Fruit fly (Drosophila melanogaster): ENCODE data around the gene CG9981.

CG9981 gene

DNA sequence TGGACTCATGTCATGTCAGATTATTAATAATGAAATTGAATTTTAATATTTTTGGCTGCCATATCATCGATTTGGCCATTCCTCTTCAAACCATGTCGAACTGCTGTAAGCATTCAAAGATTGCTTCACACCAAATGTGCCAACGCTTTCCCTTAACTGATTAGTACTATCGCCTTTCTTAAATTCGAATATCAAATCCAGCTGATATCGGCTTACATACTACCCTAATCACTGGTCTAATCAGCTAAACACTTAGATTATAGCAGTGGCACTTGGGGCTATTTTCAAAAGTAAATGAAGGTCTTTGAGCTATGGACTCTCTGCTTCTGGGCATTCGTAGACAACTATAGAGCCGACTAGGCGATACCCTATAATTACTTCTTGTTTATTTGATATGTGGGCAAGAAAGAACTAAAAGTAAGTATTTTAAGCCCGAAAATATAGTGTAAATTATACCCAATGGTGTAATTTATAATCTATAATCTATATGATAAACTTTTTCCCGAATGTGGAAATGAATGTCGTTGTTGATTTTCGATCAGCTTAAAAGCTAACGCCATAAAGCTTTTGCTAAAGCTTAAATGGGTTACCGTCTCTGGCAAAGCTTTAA, 1.0 kb downstream of the CG9981 start (continued):
- peak; percentile 46 for TF ChIP-seq CG12299 (tag; optimal IDR thresholded peaks at IDR 0.05)
- peak; percentile 87 for TF ChIP-seq ranshi (GFP tag; IDR thresholded peaks at IDR 0.05)
- TF ChIP-seq pzg (GFP tag; optimal IDR thresholded peaks at IDR 0.05) = no peak
- peak; percentile 74; the same call in 1 of the 2 replicates for TF ChIP-seq Xrp1 (GFP tag; IDR thresholded peaks at IDR 0.05)
- peak; percentile 17; the same call in 1 of the 2 replicates for TF ChIP-seq Poxn (GFP tag; IDR thresholded peaks at IDR 0.05)
- TF ChIP-seq Sry-δ (GFP tag; optimal IDR thresholded peaks at IDR 0.05) = peak; percentile 14
- peak; percentile 29; the same call in 1 of the 2 replicates for TF ChIP-seq klu (GFP tag; IDR thresholded peaks at IDR 0.05)
- peak; percentile 15 for TF ChIP-seq Lhr (GFP tag; optimal IDR thresholded peaks at IDR 0.05)
- TF ChIP-seq sqz (GFP tag; optimal IDR thresholded peaks at IDR 0.05) = no peak
- peak; percentile 17 for TF ChIP-seq Mes4 (GFP tag; optimal IDR thresholded peaks at IDR 0.05)
- peak; percentile 76 for TF ChIP-seq CrebB (tag; optimal IDR thresholded peaks at IDR 0.05)
- peak; percentile 22 for TF ChIP-seq trem (tag; optimal IDR thresholded peaks at IDR 0.05)
- no peak for TF ChIP-seq ro (GFP tag; IDR thresholded peaks at IDR 0.05)
- TF ChIP-seq CG2116 (GFP tag; optimal IDR thresholded peaks at IDR 0.05) = peak; percentile 34
- TF ChIP-seq CG17612 (GFP tag; IDR thresholded peaks at IDR 0.05) = no peak
- peak; percentile 68 for TF ChIP-seq ttk (GFP tag; IDR thresholded peaks at IDR 0.05)
- TF ChIP-seq corto (GFP tag; optimal IDR thresholded peaks at IDR 0.05) = peak; percentile 44
- no peak for TF ChIP-seq Kr (GFP tag; optimal IDR thresholded peaks at IDR 0.05)
- TF ChIP-seq CG1792 (GFP tag; optimal IDR thresholded peaks at IDR 0.05) = peak; percentile 50
- peak; percentile 36 for TF ChIP-seq her (GFP tag; optimal IDR thresholded peaks at IDR 0.05)
- TF ChIP-seq YL-1 (GFP tag; optimal IDR thresholded peaks at IDR 0.05) = no peak
- TF ChIP-seq Sry-β (GFP tag; optimal IDR thresholded peaks at IDR 0.05) = no peak
- TF ChIP-seq CG7987 (GFP tag; optimal IDR thresholded peaks at IDR 0.05) = peak; percentile 43

DNA sequence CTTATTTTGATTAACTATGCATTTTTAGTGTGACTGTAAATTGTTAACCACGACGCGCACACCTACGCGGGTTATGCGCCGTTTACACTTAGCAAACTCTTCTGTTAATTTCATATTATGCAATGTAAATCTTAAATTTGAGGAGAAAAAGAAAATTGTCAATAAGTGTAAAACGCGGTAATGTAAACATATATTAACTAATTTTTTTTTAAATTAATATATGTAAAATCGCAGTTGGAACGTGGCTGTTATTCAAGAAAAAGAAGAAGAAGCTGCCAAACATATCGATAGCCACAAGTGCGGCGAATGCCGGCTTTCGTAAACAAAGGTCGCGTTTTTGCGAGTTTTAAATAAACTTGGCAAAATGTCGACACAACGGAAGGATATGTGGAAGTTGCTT, 13.5 kb downstream of the CG9981 start, which contains the start of the genes TH1 and mei-41:
Gene TH1 (minus strand): TSS at position 42 of the 400 bp plus-strand sequence.
Gene mei-41 (plus strand): TSS at position 302 of the 400 bp plus-strand sequence.
- TF ChIP-seq tin (GFP tag; optimal IDR thresholded peaks at IDR 0.05) (peak; percentile 84), Scr (GFP tag; IDR thresholded peaks at IDR 0.05; ENCODE audit: partially characterized antibody) (peak; percentile 58), CG8765 (GFP tag; IDR thresholded peaks at IDR 0.05) (peak; percentile 93), Mad (GFP tag; optimal IDR thresholded peaks at IDR 0.05) (peak; percentile 78), CG15073 (GFP tag; optimal IDR thresholded peaks at IDR 0.05) (peak; percentile 52), Elba2 (GFP tag; optimal IDR thresholded peaks at IDR 0.05) (no peak), Rx (GFP tag; IDR thresholded peaks at IDR 0.05) (peak; percentile 93), dm (GFP tag; optimal IDR thresholded peaks at IDR 0.05) (peak; percentile 46), CG12104 (GFP tag; optimal IDR thresholded peaks at IDR 0.05) (peak; percentile 81), abd-A (tag; optimal IDR thresholded peaks at IDR 0.05) (no peak), BtbVII (GFP tag; optimal IDR thresholded peaks at IDR 0.05) (no peak), Abd-B (GFP tag; optimal IDR thresholded peaks at IDR 0.05) (peak; percentile 95), oc (tag; optimal IDR thresholded peaks at IDR 0.05) (peak; percentile 80), insv (GFP tag; optimal IDR thresholded peaks at IDR 0.05) (peak in 1 of 2 experiments; percentile 48), Dp (GFP tag; optimal IDR thresholded peaks at IDR 0.05) (peak; percentile 52), CG30403 (GFP tag; optimal IDR thresholded peaks at IDR 0.05) (peak; percentile 90), Hmr (GFP tag; optimal IDR thresholded peaks at IDR 0.05) (no peak), jing (GFP tag; optimal IDR thresholded peaks at IDR 0.05) (peak; percentile 48), bowl (GFP tag; IDR thresholded peaks at IDR 0.05) (peak; percentile 66), salm (tag; optimal IDR thresholded peaks at IDR 0.05) (peak; percentile 73), Atf6 (GFP tag; IDR thresholded peaks at IDR 0.05) (peak; percentile 93), sima (GFP tag; optimal IDR thresholded peaks at IDR 0.05) (no peak), Poxn (GFP tag; IDR thresholded peaks at IDR 0.05) (peak; percentile 56; the same call in 1 of the 2 replicates), Deaf1 (tag; optimal IDR thresholded peaks at IDR 0.05) (no peak), gsb-n (tag; optimal IDR thresholded peaks at IDR 0.05) (peak; percentile 90), croc (GFP tag; conservative IDR thresholded peaks at IDR 0.05) (peak; percentile 96), CG17186 (GFP tag; optimal IDR thresholded peaks at IDR 0.05) (peak; percentile 86), CG33557 (GFP tag; optimal IDR thresholded peaks at IDR 0.05) (peak; percentile 80), hth (optimal IDR thresholded peaks at IDR 0.05) (no peak)
